Fruit fly (Drosophila melanogaster) whole organism, prepupa: ENCODE measurements around the gene CAHbeta.

ENCODE experiments used
- Blimp-1 ChIP-seq: fragments of 200-800 bp; sonication (Bioruptor generic); optimal IDR thresholded peaks from 3 replicates; lab custom pipeline; 2017; ENCODE audit warnings: missing biosample characterization, missing genetic modification characterization, mild to moderate bottlenecking, moderate library complexity, missing genetic modification reagents
- CG10669 ChIP-seq: fragments of 200-800 bp; sonication (Bioruptor generic); optimal IDR thresholded peaks from 3 replicates; lab custom pipeline; 2018; ENCODE audit warnings: missing biosample characterization, mild to moderate bottlenecking, missing genetic modification characterization, moderate library complexity
- CG11902 ChIP-seq: fragments of 200-800 bp; sonication (Bioruptor generic); optimal IDR thresholded peaks from 3 replicates; lab custom pipeline; 2016; ENCODE audit warnings: missing biosample characterization, missing genetic modification characterization
- CG15336 ChIP-seq: fragments of 200-800 bp; sonication (Bioruptor generic); IDR thresholded peaks from 2 replicates; pipeline ENCODE4 v1.3.6; 2022; ENCODE audit warnings: missing biosample characterization, missing genetic modification characterization
- CG1621 ChIP-seq: fragments of 200-800 bp; sonication (Bioruptor generic); optimal IDR thresholded peaks from 3 replicates; lab custom pipeline; 2018; ENCODE audit warnings: missing biosample characterization, mild to moderate bottlenecking, missing genetic modification characterization
- CG16779 ChIP-seq: fragments of 200-800 bp; sonication (Bioruptor generic); optimal IDR thresholded peaks from 3 replicates; lab custom pipeline; 2017; ENCODE audit warnings: missing biosample characterization, mild to moderate bottlenecking, missing genetic modification characterization
- CG3032 ChIP-seq: fragments of 200-800 bp; optimal IDR thresholded peaks from 2 replicates; lab custom pipeline; 2019; ENCODE audit warnings: missing biosample characterization, mild to moderate bottlenecking, missing genetic modification characterization, moderate library complexity
- CG32006 ChIP-seq: fragments of 200-800 bp; sonication (Bioruptor generic); optimal IDR thresholded peaks from 3 replicates; lab custom pipeline; 2017; ENCODE audit warnings: missing biosample characterization, mild to moderate bottlenecking, missing genetic modification characterization
- CG3919 ChIP-seq: fragments of 200-800 bp; sonication (Bioruptor generic); optimal IDR thresholded peaks from 3 replicates; lab custom pipeline; 2016; ENCODE audit warnings: missing biosample characterization, missing genetic modification characterization
- CG6163 ChIP-seq: fragments of 200-800 bp; sonication (Bioruptor generic); IDR thresholded peaks from 3 replicates; pipeline ENCODE4 v1.3.6; 2022; ENCODE audit warnings: missing biosample characterization, missing genetic modification characterization
- CG6276 ChIP-seq: fragments of 200-800 bp; sonication (Bioruptor generic); optimal IDR thresholded peaks from 2 replicates; lab custom pipeline; 2017; ENCODE audit warnings: missing biosample characterization, mild to moderate bottlenecking, missing genetic modification characterization
- CG6792 ChIP-seq: fragments of 200-800 bp; sonication (Bioruptor generic); optimal IDR thresholded peaks from 3 replicates; lab custom pipeline; 2016; ENCODE audit warnings: missing biosample characterization, missing genetic modification characterization
- CG6808 ChIP-seq: fragments of 200-800 bp; sonication (Bioruptor generic); optimal IDR thresholded peaks from 3 replicates; lab custom pipeline; 2017; ENCODE audit warnings: missing biosample characterization, missing genetic modification characterization, mild to moderate bottlenecking, moderate library complexity, missing genetic modification reagents
- CG6854 ChIP-seq: fragments of 200-800 bp; sonication (Bioruptor generic); optimal IDR thresholded peaks from 2 replicates; lab custom pipeline; 2017; ENCODE audit warnings: missing biosample characterization, mild to moderate bottlenecking, missing genetic modification characterization
- CG7368 ChIP-seq: fragments of 200-800 bp; sonication (Bioruptor generic); optimal IDR thresholded peaks from 3 replicates; lab custom pipeline; 2016; ENCODE audit warnings: missing biosample characterization, missing genetic modification characterization
- CG8119 ChIP-seq: fragments of 200-800 bp; sonication (Bioruptor generic); IDR thresholded peaks from 3 replicates; pipeline ENCODE4 v1.3.6; 2022; ENCODE audit warnings: missing biosample characterization, missing genetic modification characterization
- CG8319 ChIP-seq: fragments of 200-800 bp; sonication (Bioruptor generic); optimal IDR thresholded peaks from 3 replicates; lab custom pipeline; 2016; ENCODE audit warnings: missing biosample characterization, missing genetic modification characterization
- CG9139 ChIP-seq: fragments of 200-800 bp; sonication (Bioruptor generic); optimal IDR thresholded peaks from 3 replicates; lab custom pipeline; 2017; ENCODE audit warnings: missing biosample characterization, mild to moderate bottlenecking, missing genetic modification characterization
- Eip78C ChIP-seq: fragments of 200-800 bp; sonication (Bioruptor generic); peaks from one replicate; lab custom pipeline; 2016; ENCODE audit warnings: missing biosample characterization, missing genetic modification characterization
- Eip93F ChIP-seq: fragments of 200-800 bp; sonication (Bioruptor generic); optimal IDR thresholded peaks from 2 replicates; lab custom pipeline; 2016; ENCODE audit warnings: missing biosample characterization, mild to moderate bottlenecking, missing genetic modification characterization
- Ets21C ChIP-seq: fragments of 200-800 bp; sonication (Bioruptor generic); optimal IDR thresholded peaks from 3 replicates; lab custom pipeline; 2016; ENCODE audit warnings: missing biosample characterization, missing genetic modification characterization
- Ets96B ChIP-seq: fragments of 200-800 bp; optimal IDR thresholded peaks from 2 replicates; lab custom pipeline; 2019; ENCODE audit warnings: missing biosample characterization, mild to moderate bottlenecking, missing genetic modification characterization, moderate library complexity
- Hr39 ChIP-seq: fragments of 200-800 bp; sonication (Bioruptor generic); optimal IDR thresholded peaks from 2 replicates; lab custom pipeline; 2016; ENCODE audit warnings: missing biosample characterization, missing genetic modification characterization
- Hr4 ChIP-seq: fragments of 200-800 bp; sonication (Bioruptor generic); optimal IDR thresholded peaks from 3 replicates; lab custom pipeline; 2016; ENCODE audit warnings: missing biosample characterization, missing genetic modification characterization
- Met ChIP-seq: fragments of 200-800 bp; sonication (Bioruptor generic); optimal IDR thresholded peaks from 3 replicates; lab custom pipeline; 2016; ENCODE audit warnings: missing biosample characterization, missing genetic modification characterization
- Smox ChIP-seq: fragments of 200-800 bp; sonication (Bioruptor generic); optimal IDR thresholded peaks from 3 replicates; lab custom pipeline; 2016; ENCODE audit warnings: missing biosample characterization, missing genetic modification characterization
- Sox102F ChIP-seq: fragments of 200-800 bp; sonication (Bioruptor generic); optimal IDR thresholded peaks from 2 replicates; lab custom pipeline; 2016; ENCODE audit warnings: missing biosample characterization, mild to moderate bottlenecking, missing genetic modification characterization
- achi ChIP-seq: fragments of 200-800 bp; sonication (Bioruptor generic); optimal IDR thresholded peaks from 3 replicates; lab custom pipeline; 2016; ENCODE audit warnings: missing biosample characterization, missing genetic modification characterization
- acj6 ChIP-seq: fragments of 200-800 bp; sonication (Bioruptor generic); optimal IDR thresholded peaks from 3 replicates; lab custom pipeline; 2016; ENCODE audit warnings: missing biosample characterization, missing genetic modification characterization
- cyc ChIP-seq: fragments of 200-800 bp; sonication (Bioruptor generic); optimal IDR thresholded peaks from 3 replicates; lab custom pipeline; 2016; ENCODE audit warnings: missing biosample characterization, missing genetic modification characterization
- dsx ChIP-seq: fragments of 200-800 bp; optimal IDR thresholded peaks from 3 replicates; lab custom pipeline; 2019; ENCODE audit warnings: missing biosample characterization, mild to moderate bottlenecking, missing genetic modification characterization, moderate library complexity; ENCODE audit not compliant: poor library complexity, severe bottlenecking
- eg ChIP-seq: fragments of 200-800 bp; sonication (Bioruptor generic); IDR thresholded peaks from 3 replicates; pipeline ENCODE4 v1.3.6; 2022; ENCODE audit warnings: missing biosample characterization, missing genetic modification characterization
- esn ChIP-seq: fragments of 200-800 bp; sonication (Bioruptor generic); optimal IDR thresholded peaks from 2 replicates; lab custom pipeline; 2016; ENCODE audit warnings: missing biosample characterization, mild to moderate bottlenecking, missing genetic modification characterization, moderate library complexity
- fkh ChIP-seq: fragments of 200-800 bp; sonication (Bioruptor generic); optimal IDR thresholded peaks from 3 replicates; lab custom pipeline; 2017; ENCODE audit warnings: missing biosample characterization, mild to moderate bottlenecking, missing genetic modification characterization, moderate library complexity
- lz ChIP-seq: fragments of 200-800 bp; sonication (Bioruptor generic); optimal IDR thresholded peaks from 3 replicates; lab custom pipeline; 2016; ENCODE audit warnings: missing biosample characterization, missing genetic modification characterization
- net ChIP-seq: fragments of 200-800 bp; sonication (Bioruptor generic); optimal IDR thresholded peaks from 3 replicates; lab custom pipeline; 2016; ENCODE audit warnings: missing biosample characterization, missing genetic modification characterization
- salr ChIP-seq, 2 experiments: fragments of 200-800 bp; sonication (Bioruptor generic); optimal IDR thresholded peaks; 3 replicates each; lab custom pipeline; 2016 to 2018; ENCODE audit warnings: missing biosample characterization in 2 of 2, missing genetic modification characterization in 2 of 2, mild to moderate bottlenecking in 1 of 2
- spab ChIP-seq: fragments of 200-800 bp; sonication (Bioruptor generic); optimal IDR thresholded peaks from 2 replicates; lab custom pipeline; 2017; ENCODE audit warnings: missing biosample characterization, mild to moderate bottlenecking, missing genetic modification characterization, missing genetic modification reagents
- ss ChIP-seq, 2 experiments: fragments of 200-800 bp; sonication (Bioruptor generic); optimal IDR thresholded peaks; 2 replicates in 1 of 2; 3 replicates in 1 of 2; lab custom pipeline; 2017 to 2018; ENCODE audit warnings: mild to moderate bottlenecking in 2 of 2, missing biosample characterization in 2 of 2, missing genetic modification characterization in 2 of 2, moderate library complexity in 1 of 2
- svp ChIP-seq: fragments of 200-800 bp; sonication (Bioruptor generic); peaks from one replicate; lab custom pipeline; 2016; ENCODE audit warnings: missing biosample characterization, missing genetic modification characterization
- topi ChIP-seq: fragments of 200-800 bp; sonication (Bioruptor generic); optimal IDR thresholded peaks from 3 replicates; lab custom pipeline; 2016; ENCODE audit warnings: missing biosample characterization, missing genetic modification characterization

Gene CAHbeta

dm6 chr3R:8938494-8939404 lies 41.9 kb upstream of the CAHbeta start, which contains the start of gene ScsbetaA (continued):
- TF ChIP-seq CG3032 (tag; lab: Kevin White, UChicago) (peak; percentile 13), CG32006 (GFP tag; lab: Kevin White, UChicago) (no peak), svp (GFP tag; lab: Kevin White, UChicago) (peak; percentile 76), CG6276 (GFP tag; lab: Kevin White, UChicago) (no peak), CG9139 (GFP tag; lab: Kevin White, UChicago) (peak; percentile 30), CG6808 (GFP tag; lab: Kevin White, UChicago) (peak; percentile 35), Eip78C (GFP tag; lab: Kevin White, UChicago) (peak; percentile 36), CG7368 (GFP tag; lab: Kevin White, UChicago) (no peak)

DNA sequence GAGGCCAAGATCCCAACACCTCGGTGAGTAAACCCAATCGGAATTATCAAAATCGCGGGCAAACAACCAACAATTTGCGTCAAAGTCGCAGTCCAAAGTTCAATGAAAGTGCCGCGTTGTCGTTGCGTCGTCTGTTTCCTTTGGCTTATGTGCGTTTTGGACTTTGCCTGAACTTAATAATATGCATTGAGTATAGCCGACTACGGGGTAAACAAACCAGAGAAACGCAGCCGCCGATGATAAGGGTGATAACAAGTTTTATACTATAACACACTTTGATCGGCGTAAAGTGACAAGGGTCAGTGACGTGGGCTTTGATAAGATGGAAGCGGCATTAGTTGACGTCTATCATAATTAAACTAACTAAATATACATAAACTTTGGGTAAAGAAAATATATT lies 40.9 kb upstream of the CAHbeta start:
- TF ChIP-seq dsx (no peak), Eip78C (GFP tag; lab: Kevin White, UChicago) (peak; percentile 55), lz (GFP tag; lab: Kevin White, UChicago) (no peak), Smox (GFP tag; lab: Kevin White, UChicago) (no peak), CG6808 (GFP tag; lab: Kevin White, UChicago) (peak; percentile 81), Ets21C (no peak), net (peak; percentile 75), CG16779 (tag; lab: Kevin White, UChicago) (peak; percentile 83), CG3032 (tag; lab: Kevin White, UChicago) (no peak), Ets96B (tag; lab: Kevin White, UChicago) (peak; percentile 30), Hr4 (GFP tag; lab: Kevin White, UChicago) (peak; percentile 19), CG7368 (GFP tag; lab: Kevin White, UChicago) (peak; percentile 54), esn (GFP tag; lab: Kevin White, UChicago) (no peak), CG1621 (tag; lab: Kevin White, UChicago) (peak; percentile 60), CG6792 (no peak), topi (GFP tag; lab: Kevin White, UChicago) (no peak), CG15336 (GFP tag; lab: Robert Waterston, UW) (peak; percentile 57), Blimp-1 (peak; percentile 18), fkh (GFP tag; lab: Kevin White, UChicago) (no peak), achi (GFP tag; lab: Kevin White, UChicago) (peak; percentile 29), Sox102F (GFP tag; lab: Kevin White, UChicago) (peak; percentile 25), CG6163 (GFP tag; lab: Robert Waterston, UW) (peak; percentile 71; the same call in 2 of the 3 replicates), salr (GFP tag; optimal IDR thresholded peaks at IDR 0.05; lab: Kevin White, UChicago) (peak; percentile 25 to 48), CG6276 (GFP tag; lab: Kevin White, UChicago) (peak; percentile 91), cyc (GFP tag; lab: Kevin White, UChicago) (no peak), spab (GFP tag; lab: Kevin White, UChicago) (peak; percentile 71), CG9139 (GFP tag; lab: Kevin White, UChicago) (peak; percentile 82), Met (GFP tag; lab: Kevin White, UChicago) (no peak), CG3919 (peak; percentile 51), CG10669 (peak; percentile 53), Hr39 (GFP tag; lab: Kevin White, UChicago) (no peak), CG6854 (peak; percentile 71), CG11902 (GFP tag; lab: Kevin White, UChicago) (no peak), CG8119 (GFP tag; lab: Robert Waterston, UW) (peak; percentile 63; the same call in 2 of the 3 replicates), eg (GFP tag; lab: Robert Waterston, UW) (peak; percentile 55; the same call in 1 of the 3 replicates), CG8319 (GFP tag; lab: Kevin White, UChicago) (no peak), svp (GFP tag; lab: Kevin White, UChicago) (peak; percentile 81), ss (GFP tag; optimal IDR thresholded peaks at IDR 0.05; lab: Kevin White, UChicago) (peak; percentile 77 to 85), acj6 (no peak), Eip93F (GFP tag; lab: Kevin White, UChicago) (peak; percentile 28)
